Worm (Caenorhabditis elegans) whole organism, L3 larva: ENCODE data around the gene ndx-6.

Experiments used
- R02D3.7 ChIP-seq: fragments of 150-350 bp; optimal IDR thresholded peaks from 2 replicates; lab custom pipeline; 2014; ENCODE audit warnings: missing biosample characterization, missing genetic modification characterization
- ZK546.5 ChIP-seq: sonication (generic microtip); optimal IDR thresholded peaks from 2 replicates; lab custom pipeline; 2017; ENCODE audit warnings: missing biosample characterization, missing genetic modification characterization
- aly-2 ChIP-seq: fragments of 150-350 bp; optimal IDR thresholded peaks from 2 replicates; lab custom pipeline; 2014; ENCODE audit warnings: missing biosample characterization, missing genetic modification characterization
- ama-1 ChIP-seq: fragments of 150-350 bp; optimal IDR thresholded peaks from 2 replicates; lab custom pipeline; 2018
- ceh-16 ChIP-seq: sonication (generic microtip); optimal IDR thresholded peaks from 2 replicates; lab custom pipeline; 2017; ENCODE audit warnings: missing biosample characterization, missing genetic modification characterization
- ceh-82 ChIP-seq: fragments of 150-350 bp; optimal IDR thresholded peaks from 2 replicates; lab custom pipeline; 2014; ENCODE audit warnings: missing biosample characterization, missing genetic modification characterization
- ceh-9 ChIP-seq: sonication (generic microtip); optimal IDR thresholded peaks from 2 replicates; lab custom pipeline; 2018; ENCODE audit warnings: missing biosample characterization, missing genetic modification characterization
- daf-12 ChIP-seq: fragments of 150-350 bp; optimal IDR thresholded peaks from 2 replicates; lab custom pipeline; 2014; ENCODE audit warnings: missing biosample characterization, missing genetic modification reagents, missing genetic modification characterization
- egl-5 ChIP-seq: fragments of 150-350 bp; optimal IDR thresholded peaks from 2 replicates; lab custom pipeline; 2017; ENCODE audit warnings: missing biosample characterization, missing genetic modification reagents, missing genetic modification characterization, inconsistent platforms
- elt-3 ChIP-seq, 3 experiments: fragments of 150-350 bp in 1 of 3; sonication (generic microtip) in 2 of 3; optimal IDR thresholded peaks; 2 replicates in 2 of 3; 4 replicates in 1 of 3; lab custom pipeline; 2014 to 2017; ENCODE audit warnings: missing biosample characterization in 3 of 3, missing genetic modification characterization in 3 of 3
- eor-1 ChIP-seq, 2 experiments: fragments of 150-350 bp; optimal IDR thresholded peaks; 2 replicates each; lab custom pipeline; 2014 to 2018; ENCODE audit warnings: missing biosample characterization in 2 of 2, missing genetic modification characterization in 2 of 2
- fkh-10 ChIP-seq: sonication (generic microtip); optimal IDR thresholded peaks from 2 replicates; lab custom pipeline; 2017; ENCODE audit warnings: missing biosample characterization, missing genetic modification reagents, missing genetic modification characterization
- fkh-2 ChIP-seq: fragments of 150-350 bp; optimal IDR thresholded peaks from 2 replicates; lab custom pipeline; 2014; ENCODE audit warnings: missing biosample characterization, missing genetic modification reagents, missing genetic modification characterization
- fos-1 ChIP-seq: fragments of 150-350 bp; optimal IDR thresholded peaks from 2 replicates; lab custom pipeline; 2014; ENCODE audit warnings: missing biosample characterization, missing genetic modification characterization
- hmg-11 ChIP-seq: sonication (generic microtip); optimal IDR thresholded peaks from 2 replicates; lab custom pipeline; 2016; ENCODE audit warnings: missing genetic modification characterization, missing compliant biosample characterization
- jun-1 ChIP-seq: fragments of 150-350 bp; optimal IDR thresholded peaks from 2 replicates; lab custom pipeline; 2014; ENCODE audit warnings: missing biosample characterization, missing genetic modification reagents, missing genetic modification characterization
- lin-15B ChIP-seq: fragments of 150-350 bp; optimal IDR thresholded peaks from 2 replicates; lab custom pipeline; 2014; ENCODE audit warnings: missing biosample characterization, missing genetic modification characterization
- lin-39 ChIP-seq: fragments of 150-350 bp; optimal IDR thresholded peaks from 2 replicates; lab custom pipeline; 2018; ENCODE audit warnings: missing biosample characterization, missing genetic modification reagents, missing genetic modification characterization
- lsy-12 ChIP-seq: sonication (generic microtip); optimal IDR thresholded peaks from 2 replicates; lab custom pipeline; 2016; ENCODE audit warnings: mild to moderate bottlenecking, missing genetic modification characterization, missing compliant biosample characterization
- mdl-1 ChIP-seq: fragments of 150-350 bp; optimal IDR thresholded peaks from 2 replicates; lab custom pipeline; 2014; ENCODE audit warnings: missing biosample characterization, missing genetic modification characterization
- mml-1 ChIP-seq: fragments of 150-350 bp; sonication (generic microtip); optimal IDR thresholded peaks from 3 replicates; lab custom pipeline; 2014; ENCODE audit warnings: missing biosample characterization, missing genetic modification characterization
- nfya-1 ChIP-seq: sonication (generic microtip); optimal IDR thresholded peaks from 2 replicates; lab custom pipeline; 2017; ENCODE audit warnings: missing genetic modification characterization, mild to moderate bottlenecking, missing compliant biosample characterization, antibody characterized with exemption, moderate library complexity; ENCODE audit not compliant: insufficient read depth
- nhr-11 ChIP-seq: fragments of 150-350 bp; optimal IDR thresholded peaks from 2 replicates; lab custom pipeline; 2014; ENCODE audit warnings: missing biosample characterization, missing genetic modification characterization
- nhr-28 ChIP-seq: fragments of 150-350 bp; optimal IDR thresholded peaks from 2 replicates; lab custom pipeline; 2014; ENCODE audit warnings: missing biosample characterization, missing genetic modification characterization
- nhr-43 ChIP-seq: sonication (generic microtip); optimal IDR thresholded peaks from 2 replicates; lab custom pipeline; 2016; ENCODE audit warnings: mild to moderate bottlenecking, missing genetic modification characterization, missing compliant biosample characterization; ENCODE audit not compliant: poor library complexity, severe bottlenecking
- nhr-76 ChIP-seq: fragments of 150-350 bp; sonication (generic microtip); optimal IDR thresholded peaks from 5 replicates; lab custom pipeline; 2014; ENCODE audit warnings: missing biosample characterization, missing genetic modification characterization
- nhr-77 ChIP-seq: fragments of 150-350 bp; optimal IDR thresholded peaks from 2 replicates; lab custom pipeline; 2014; ENCODE audit warnings: missing biosample characterization, missing genetic modification characterization
- pha-4 ChIP-seq: fragments of 150-350 bp; optimal IDR thresholded peaks from 2 replicates; lab custom pipeline; 2014; ENCODE audit warnings: missing biosample characterization, missing genetic modification reagents, missing genetic modification characterization
- pqm-1 ChIP-seq: fragments of 150-350 bp; optimal IDR thresholded peaks from 2 replicates; lab custom pipeline; 2017; ENCODE audit warnings: missing biosample characterization, missing genetic modification characterization, inconsistent platforms
- sea-2 ChIP-seq: fragments of 150-350 bp; sonication (generic microtip); optimal IDR thresholded peaks from 4 replicates; lab custom pipeline; 2014; ENCODE audit warnings: missing biosample characterization, missing genetic modification reagents, missing genetic modification characterization
- skn-1 ChIP-seq: fragments of 150-350 bp; optimal IDR thresholded peaks from 2 replicates; lab custom pipeline; 2014; ENCODE audit warnings: missing biosample characterization, missing genetic modification characterization
- tbx-2 ChIP-seq: sonication (generic microtip); optimal IDR thresholded peaks from 2 replicates; lab custom pipeline; 2016; ENCODE audit warnings: mild to moderate bottlenecking, missing genetic modification characterization, missing compliant biosample characterization
- unc-39 ChIP-seq: sonication (generic microtip); optimal IDR thresholded peaks from 4 replicates; lab custom pipeline; 2017; ENCODE audit warnings: missing biosample characterization, missing genetic modification characterization
- unc-62 ChIP-seq: fragments of 150-350 bp; sonication (generic microtip); optimal IDR thresholded peaks from 4 replicates; lab custom pipeline; 2014; ENCODE audit warnings: missing biosample characterization, missing genetic modification reagents, missing genetic modification characterization
- zag-1 ChIP-seq: fragments of 150-350 bp; optimal IDR thresholded peaks from 2 replicates; lab custom pipeline; 2014; ENCODE audit warnings: missing biosample characterization, missing genetic modification characterization
- ztf-11 ChIP-seq: fragments of 150-350 bp; optimal IDR thresholded peaks from 2 replicates; lab custom pipeline; 2014; ENCODE audit warnings: missing biosample characterization, missing genetic modification characterization
- ztf-4 ChIP-seq: fragments of 150-350 bp; optimal IDR thresholded peaks from 2 replicates; lab custom pipeline; 2014; ENCODE audit warnings: missing biosample characterization, missing genetic modification characterization

Gene ndx-6

DNA sequence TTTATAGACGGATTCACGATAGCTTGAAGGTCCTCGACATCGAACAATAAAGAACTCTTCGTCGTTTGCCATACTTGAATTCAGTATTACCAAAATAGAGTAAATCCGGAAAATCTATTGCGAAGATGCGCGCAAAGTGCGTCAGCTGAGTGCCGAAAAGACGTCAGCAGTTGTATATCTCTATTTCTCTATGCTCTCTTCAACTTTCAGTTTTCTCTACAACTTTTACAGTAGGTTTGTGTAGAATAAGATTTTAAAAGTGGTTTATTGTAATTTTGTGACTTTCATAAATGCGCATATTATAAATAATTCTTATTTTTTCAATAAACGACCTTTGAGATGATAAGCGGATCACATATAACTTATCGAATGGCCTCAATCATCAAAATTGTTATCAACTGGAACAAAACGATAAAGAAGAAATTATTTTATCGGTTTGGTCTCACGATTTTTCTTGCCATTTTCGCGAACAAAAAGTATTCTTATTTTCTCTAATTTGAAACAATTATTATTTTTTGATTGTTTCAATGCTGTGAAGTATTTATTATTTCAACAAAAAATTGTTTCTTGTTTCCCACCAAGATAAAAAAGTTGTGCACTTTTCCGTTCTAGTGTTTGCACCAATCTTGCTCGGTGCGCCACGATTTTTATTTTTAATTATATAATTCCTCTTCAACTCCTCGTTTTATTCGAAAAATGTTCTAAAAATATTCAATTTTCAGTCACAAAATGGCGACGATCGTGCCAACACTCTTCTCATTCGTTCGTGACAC is 16.2 kb downstream of the ndx-6 start, which contains the start of the genes agt-2 and F09E5.3 (continued):
- TF ChIP-seq ztf-11 = no peak
- no peak for TF ChIP-seq fkh-2
- no peak for TF ChIP-seq fos-1 (tag; lab: Kevin White, UChicago)
- TF ChIP-seq skn-1 = peak; percentile 23
- TF ChIP-seq unc-62 (GFP tag; lab: Kevin White, UChicago) = peak; percentile 13
- TF ChIP-seq nhr-43 (tag; lab: Kevin White, UChicago) = peak; percentile 89
- TF ChIP-seq daf-12 (tag; lab: Kevin White, UChicago) = no peak
- TF ChIP-seq R02D3.7 (tag; lab: Kevin White, UChicago) = peak; percentile 75
- TF ChIP-seq, all 47 proteins: peak for 27

DNA sequence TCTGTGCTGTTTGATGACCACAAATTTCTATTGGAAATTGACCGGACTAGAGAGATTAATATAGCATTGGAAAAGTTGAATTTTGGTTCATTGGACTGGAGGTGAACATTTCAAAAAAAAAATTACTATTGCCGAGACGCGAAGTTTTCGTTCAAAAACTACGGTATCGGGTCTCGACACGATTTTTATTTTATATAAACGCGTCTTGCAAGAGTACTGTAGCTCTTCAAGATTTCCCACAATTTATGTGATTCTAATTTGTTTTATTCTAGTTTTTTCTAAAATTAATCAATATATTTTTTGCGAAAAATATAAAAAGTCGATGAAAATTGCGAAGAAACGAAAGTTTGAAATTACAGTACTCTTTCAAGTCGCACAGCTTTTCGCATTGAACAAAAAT is 19.0 kb downstream of the ndx-6 start, which contains the start of gene F09E5.12:
F09E5.12 (minus strand) TSS at position 101 of the 400 bp plus-strand sequence.
- TF ChIP-seq jun-1 (tag; lab: Kevin White, UChicago) (no peak), sea-2 (GFP tag; lab: Kevin White, UChicago) (no peak), pha-4 (tag; lab: Kevin White, UChicago) (no peak), mml-1 (tag; lab: Kevin White, UChicago) (no peak), nhr-28 (tag; lab: Kevin White, UChicago) (no peak), ama-1 (lab: Kevin White, UChicago) (no peak)

- no peak for TF ChIP-seq unc-62 (GFP tag; lab: Kevin White, UChicago)
- no peak for TF ChIP-seq lin-15B (tag; lab: Kevin White, UChicago)
- no peak for TF ChIP-seq nhr-11 (tag; lab: Kevin White, UChicago)
- TF ChIP-seq ceh-9 = no peak
- TF ChIP-seq lin-39 (tag; lab: Kevin White, UChicago) = no peak
- TF ChIP-seq zag-1 (tag; lab: Kevin White, UChicago) = no peak
- no peak for TF ChIP-seq nhr-43 (tag; lab: Kevin White, UChicago)
- TF ChIP-seq tbx-2 (tag; lab: Kevin White, UChicago) = no peak
- TF ChIP-seq ztf-11 = no peak
- no peak for TF ChIP-seq ztf-4 (tag; lab: Kevin White, UChicago)
Measured at ce11 chrII:5365645-5366044, 24.0 kb downstream of the ndx-6 start, which contains the start of gene F09E5.16. Gene F09E5.16 (minus strand): TSS chrII:5365745.

- TF ChIP-seq nhr-43 (tag; lab: Kevin White, UChicago) = no peak
- no peak for TF ChIP-seq ZK546.5 (tag; lab: Kevin White, UChicago)
- no peak for TF ChIP-seq mml-1 (tag; lab: Kevin White, UChicago)
- TF ChIP-seq fos-1 (tag; lab: Kevin White, UChicago) = no peak
- no peak for TF ChIP-seq skn-1
- TF ChIP-seq zag-1 (tag; lab: Kevin White, UChicago) = no peak
- TF ChIP-seq R02D3.7 (tag; lab: Kevin White, UChicago) = no peak
- TF ChIP-seq pqm-1 = no peak
- no peak for TF ChIP-seq egl-5 (tag; lab: Kevin White, UChicago)
- TF ChIP-seq fkh-10 (GFP tag; lab: Kevin White, UChicago) = no peak
- no peak for TF ChIP-seq ceh-9
- no peak for TF ChIP-seq aly-2 (tag; lab: Kevin White, UChicago)
- TF ChIP-seq unc-39 (tag; lab: Kevin White, UChicago) = no peak
- TF ChIP-seq lsy-12 (tag; lab: Kevin White, UChicago) = no peak
- TF ChIP-seq hmg-11 = no peak
- TF ChIP-seq tbx-2 (tag; lab: Kevin White, UChicago) = no peak
- TF ChIP-seq, all 47 proteins: peak for 0
Measured at ce11 chrII:5364516-5364915, 25.2 kb downstream of the ndx-6 start.

- no peak for TF ChIP-seq jun-1 (tag; lab: Kevin White, UChicago)
- TF ChIP-seq nhr-76 (tag; lab: Kevin White, UChicago) = no peak
- TF ChIP-seq elt-3 (tag; optimal IDR thresholded peaks at IDR 0.05; lab: Kevin White, UChicago) = no peak
- TF ChIP-seq daf-12 (tag; lab: Kevin White, UChicago) = no peak
- no peak for TF ChIP-seq unc-39 (tag; lab: Kevin White, UChicago)
- no peak for TF ChIP-seq ama-1 (lab: Kevin White, UChicago)
- no peak for TF ChIP-seq R02D3.7 (tag; lab: Kevin White, UChicago)
- no peak for TF ChIP-seq ZK546.5 (tag; lab: Kevin White, UChicago)
- TF ChIP-seq fos-1 (tag; lab: Kevin White, UChicago) = no peak
- no peak for TF ChIP-seq ceh-82 (tag; lab: Kevin White, UChicago)
- TF ChIP-seq pha-4 (tag; lab: Kevin White, UChicago) = no peak
- TF ChIP-seq ceh-16 = no peak
- no peak for TF ChIP-seq nhr-28 (tag; lab: Kevin White, UChicago)
- no peak for TF ChIP-seq mml-1 (tag; lab: Kevin White, UChicago)
- no peak for TF ChIP-seq nhr-77 (tag; lab: Kevin White, UChicago)
- no peak for TF ChIP-seq eor-1 (tag; optimal IDR thresholded peaks at IDR 0.05; lab: Kevin White, UChicago)
- no peak for TF ChIP-seq mdl-1
- TF ChIP-seq nfya-1 (tag; lab: Kevin White, UChicago) = no peak
- TF ChIP-seq egl-5 (tag; lab: Kevin White, UChicago) = no peak
- TF ChIP-seq, all 47 proteins: peak for 0
Measured at ce11 chrII:5359252-5359651, 30.4 kb downstream of the ndx-6 start, which contains the start of gene sec-6. Gene sec-6 (plus strand): TSS chrII:5359552.
